Worm (Caenorhabditis elegans): Measurements from ENCODE around the gene srx-130.

srx-130 gene

ce11 chrV:13892457-13893375 is 49.5 kb downstream of the srx-130 start, which contains the start of gene sptl-3 (continued):
- TF ChIP-seq K12H6.12 (tag; optimal IDR thresholded peaks at IDR 0.05) (no peak), hmg-1.2 (GFP tag; IDR thresholded peaks at IDR 0.05) (no peak), sdz-38 (tag; optimal IDR thresholded peaks at IDR 0.05) (no peak), nfya-1 (tag; optimal IDR thresholded peaks at IDR 0.05; ENCODE audit: borderline replicate concordance, insufficient read depth) (no peak), ztf-26 (tag; optimal IDR thresholded peaks at IDR 0.05) (peak; percentile 40), atf-7 (tag; optimal IDR thresholded peaks at IDR 0.05) (peak; percentile 65), ekl-4 (GFP tag; IDR thresholded peaks at IDR 0.05) (no peak), nhr-179 (tag; optimal IDR thresholded peaks at IDR 0.05) (no peak), attf-5 (GFP tag; optimal IDR thresholded peaks at IDR 0.05) (peak; percentile 1), cebp-2 (GFP tag; IDR thresholded peaks at IDR 0.05) (no peak), F55B11.4 (tag; optimal IDR thresholded peaks at IDR 0.05; ENCODE audit: borderline replicate concordance, insufficient read depth) (no peak), pha-4 (tag; optimal IDR thresholded peaks at IDR 0.05) (no peak), F57A8.1 (GFP tag; optimal IDR thresholded peaks at IDR 0.05) (no peak), dpff-1 (tag; optimal IDR thresholded peaks at IDR 0.05) (no peak), T26A5.8 (tag; optimal IDR thresholded peaks at IDR 0.05) (no peak), C17E4.6 (GFP tag; IDR thresholded peaks at IDR 0.05) (no peak), rcor-1 (GFP tag; IDR thresholded peaks at IDR 0.05) (no peak), lin-40 (tag; optimal IDR thresholded peaks at IDR 0.05) (peak; percentile 47), nhr-120 (GFP tag; IDR thresholded peaks at IDR 0.05) (no peak), tbx-9 (tag; optimal IDR thresholded peaks at IDR 0.05; ENCODE audit: borderline replicate concordance) (no peak)

- TF ChIP-seq let-607 (tag; optimal IDR thresholded peaks at IDR 0.05) (no peak), nhr-80 (tag; optimal IDR thresholded peaks at IDR 0.05) (peak; percentile 86), hmg-20 (GFP tag; IDR thresholded peaks at IDR 0.05) (no peak), Y53F4B.3 (GFP tag; IDR thresholded peaks at IDR 0.05) (no peak), ztf-28 (GFP tag; IDR thresholded peaks at IDR 0.05) (no peak), nhr-179 (tag; optimal IDR thresholded peaks at IDR 0.05) (no peak), repo-1 (tag; optimal IDR thresholded peaks at IDR 0.05) (no peak), F33H1.4 (GFP tag; IDR thresholded peaks at IDR 0.05) (no peak), ztf-26 (tag; optimal IDR thresholded peaks at IDR 0.05) (no peak), tbp1 (GFP tag; optimal IDR thresholded peaks at IDR 0.05) (no peak), ceh-100 (GFP tag; IDR thresholded peaks at IDR 0.05) (no peak), ztf-22 (GFP tag; optimal IDR thresholded peaks at IDR 0.05) (no peak), dpl-1 (GFP tag; optimal IDR thresholded peaks at IDR 0.05) (no peak), attf-5 (GFP tag; optimal IDR thresholded peaks at IDR 0.05) (no peak), cebp-1 (GFP tag; IDR thresholded peaks at IDR 0.05) (no peak), cebp-1 (tag; optimal IDR thresholded peaks at IDR 0.05) (peak; percentile 1), F55B11.4 (tag; optimal IDR thresholded peaks at IDR 0.05; ENCODE audit: borderline replicate concordance, insufficient read depth) (no peak), snpc-3.4 (tag; optimal IDR thresholded peaks at IDR 0.05) (no peak), dox-1 (GFP tag; IDR thresholded peaks at IDR 0.05) (peak; percentile 67), gei-17 (GFP tag; optimal IDR thresholded peaks at IDR 0.05) (no peak), atf-7 (tag; optimal IDR thresholded peaks at IDR 0.05) (no peak), sdz-38 (tag; optimal IDR thresholded peaks at IDR 0.05) (no peak), tbx-9 (tag; optimal IDR thresholded peaks at IDR 0.05; ENCODE audit: borderline replicate concordance) (no peak)
Measured at ce11 chrV:13893583-13893982, 50.3 kb downstream of the srx-130 start.
